Worm (Caenorhabditis elegans) whole organism, L3 larva: ENCODE results near the gene lron-15.

ENCODE experiments used
- aly-2 ChIP-seq: fragments of 150-350 bp; optimal IDR thresholded peaks from 2 replicates; lab custom pipeline; 2014; ENCODE audit warnings: missing biosample characterization, missing genetic modification characterization
- elt-2 ChIP-seq: sonication (generic microtip); optimal IDR thresholded peaks from 2 replicates; lab custom pipeline; 2016; ENCODE audit warnings: missing genetic modification reagents, mild to moderate bottlenecking, missing genetic modification characterization, missing compliant biosample characterization
- fos-1 ChIP-seq: fragments of 150-350 bp; optimal IDR thresholded peaks from 2 replicates; lab custom pipeline; 2014; ENCODE audit warnings: missing biosample characterization, missing genetic modification characterization
- nhr-25 ChIP-seq: sonication (generic microtip); optimal IDR thresholded peaks from 2 replicates; lab custom pipeline; 2017; ENCODE audit warnings: missing biosample characterization, missing genetic modification characterization
- ztf-11 ChIP-seq: fragments of 150-350 bp; optimal IDR thresholded peaks from 2 replicates; lab custom pipeline; 2014; ENCODE audit warnings: missing biosample characterization, missing genetic modification characterization

ce11 chrII:6499067-6499466 lies 45.6 kb downstream of the lron-15 start, which contains the start of gene twk-49:
- TF ChIP-seq fos-1 (tag; lab: Kevin White, UChicago), result no peak
- TF ChIP-seq aly-2 (tag; lab: Kevin White, UChicago), result no peak
- no peak for TF ChIP-seq ztf-11 (tag; lab: Kevin White, UChicago)
- TF ChIP-seq elt-2, result no peak
- no peak for TF ChIP-seq nhr-25
